Worm (Caenorhabditis elegans) whole organism, L1 larva: ENCODE measurements around the gene R09A1.3.

Source experiments
- C04F5.9 ChIP-seq: sonication (generic microtip); optimal IDR thresholded peaks from 2 replicates; lab custom pipeline; 2016; ENCODE audit warnings: missing genetic modification characterization, missing compliant biosample characterization
- C34B4.2 ChIP-seq: sonication (generic microtip); optimal IDR thresholded peaks from 2 replicates; lab custom pipeline; 2017; ENCODE audit warnings: mild to moderate bottlenecking, missing genetic modification characterization, missing compliant biosample characterization
- F16B12.6 ChIP-seq: fragments of 150-350 bp; optimal IDR thresholded peaks from 2 replicates; lab custom pipeline; 2014; ENCODE audit warnings: missing biosample characterization, missing genetic modification characterization
- aha-1 ChIP-seq: fragments of 150-350 bp; optimal IDR thresholded peaks from 2 replicates; lab custom pipeline; 2014; ENCODE audit warnings: missing biosample characterization, missing genetic modification characterization
- alr-1 ChIP-seq: fragments of 200-800 bp; sonication (Bioruptor generic); optimal IDR thresholded peaks from 2 replicates; lab custom pipeline; 2018; ENCODE audit warnings: borderline replicate concordance, mild to moderate bottlenecking, missing genetic modification characterization, missing compliant biosample characterization
- aly-2 ChIP-seq: fragments of 150-350 bp; optimal IDR thresholded peaks from 2 replicates; lab custom pipeline; 2014; ENCODE audit warnings: missing biosample characterization, missing genetic modification characterization
- ama-1 ChIP-seq: fragments of 150-350 bp; optimal IDR thresholded peaks from 2 replicates; lab custom pipeline; 2014
- ceh-8 ChIP-seq: fragments of 200-800 bp; sonication (Bioruptor generic); optimal IDR thresholded peaks from 2 replicates; lab custom pipeline; 2018; ENCODE audit warnings: mild to moderate bottlenecking, missing genetic modification characterization, moderate library complexity, missing compliant biosample characterization
- dsc-1 ChIP-seq: sonication (generic microtip); optimal IDR thresholded peaks from 2 replicates; lab custom pipeline; 2016; ENCODE audit warnings: mild to moderate bottlenecking, missing genetic modification characterization, missing compliant biosample characterization
- efl-1 ChIP-seq, 4 experiments: fragments of 150-350 bp; optimal IDR thresholded peaks in 3 of 4; peaks in 1 of 4; 1 replicate in 1 of 4; 2 replicates in 3 of 4; lab custom pipeline; 2014; ENCODE audit warnings: missing biosample characterization in 2 of 4, missing genetic modification characterization in 2 of 4, missing genetic modification reagents in 2 of 4
- efl-3 ChIP-seq: fragments of 200-800 bp; sonication (Bioruptor generic); optimal IDR thresholded peaks from 2 replicates; lab custom pipeline; 2018; ENCODE audit warnings: mild to moderate bottlenecking, missing genetic modification characterization, missing compliant biosample characterization
- elt-3 ChIP-seq, 6 experiments: fragments of 150-350 bp in 1 of 6; sonication (generic microtip); optimal IDR thresholded peaks; 2 replicates each; lab custom pipeline; 2017 to 2018; ENCODE audit warnings: missing biosample characterization in 6 of 6, missing genetic modification characterization in 6 of 6, inconsistent platforms in 1 of 6
- ets-5 ChIP-seq: fragments of 200-800 bp; sonication (Bioruptor generic); IDR thresholded peaks from 2 replicates; pipeline ENCODE4 v1.3.6; 2022; ENCODE audit warnings: missing genetic modification characterization, missing compliant biosample characterization
- fkh-4 ChIP-seq: sonication (generic microtip); optimal IDR thresholded peaks from 2 replicates; lab custom pipeline; 2016; ENCODE audit warnings: missing compliant biosample characterization, missing genetic modification characterization, borderline replicate concordance
- grh-1 ChIP-seq: fragments of 200-800 bp; sonication (Bioruptor generic); IDR thresholded peaks from 2 replicates; pipeline ENCODE4 v1.3.6; 2022; ENCODE audit warnings: missing genetic modification reagents, missing genetic modification characterization, missing compliant biosample characterization
- irx-1 ChIP-seq: sonication (generic microtip); optimal IDR thresholded peaks from 2 replicates; lab custom pipeline; 2016; ENCODE audit warnings: missing genetic modification characterization, missing compliant biosample characterization
- jun-1 ChIP-seq: fragments of 150-350 bp; optimal IDR thresholded peaks from 2 replicates; lab custom pipeline; 2014; ENCODE audit warnings: missing biosample characterization, missing genetic modification reagents, missing genetic modification characterization
- lin-13 ChIP-seq: fragments of 150-350 bp; optimal IDR thresholded peaks from 2 replicates; lab custom pipeline; 2014; ENCODE audit warnings: missing biosample characterization, missing genetic modification reagents, missing genetic modification characterization
- lin-15B ChIP-seq: fragments of 150-350 bp; sonication (generic microtip); optimal IDR thresholded peaks from 3 replicates; lab custom pipeline; 2014; ENCODE audit warnings: missing biosample characterization, missing genetic modification characterization
- lin-39 ChIP-seq: fragments of 150-350 bp; optimal IDR thresholded peaks from 2 replicates; lab custom pipeline; 2014; ENCODE audit warnings: missing biosample characterization, missing genetic modification reagents, missing genetic modification characterization
- lsy-2 ChIP-seq, 2 experiments: fragments of 150-350 bp; optimal IDR thresholded peaks; 2 replicates each; lab custom pipeline; 2014; ENCODE audit warnings: missing biosample characterization in 2 of 2, missing genetic modification characterization in 2 of 2
- mef-2 ChIP-seq: fragments of 150-350 bp; optimal IDR thresholded peaks from 2 replicates; lab custom pipeline; 2014; ENCODE audit warnings: missing biosample characterization, missing genetic modification characterization
- nhr-19 ChIP-seq: fragments of 200-800 bp; sonication (Bioruptor generic); conservative IDR thresholded peaks from 2 replicates; pipeline ENCODE4 v1.3.6; 2022; ENCODE audit warnings: missing genetic modification characterization, missing compliant biosample characterization
- nhr-28 ChIP-seq: fragments of 150-350 bp; optimal IDR thresholded peaks from 2 replicates; lab custom pipeline; 2014; ENCODE audit warnings: missing biosample characterization, missing genetic modification characterization
- nhr-71 ChIP-seq: sonication (generic microtip); optimal IDR thresholded peaks from 2 replicates; lab custom pipeline; 2016; ENCODE audit warnings: mild to moderate bottlenecking, missing genetic modification characterization, moderate library complexity, missing compliant biosample characterization
- nhr-77 ChIP-seq: fragments of 150-350 bp; optimal IDR thresholded peaks from 2 replicates; lab custom pipeline; 2014; ENCODE audit warnings: missing biosample characterization, missing genetic modification characterization
- nhr-84 ChIP-seq: sonication (generic microtip); optimal IDR thresholded peaks from 2 replicates; lab custom pipeline; 2017; ENCODE audit warnings: missing biosample characterization, missing genetic modification characterization
- nhr-85 ChIP-seq: sonication (generic microtip); peaks from one replicate; lab custom pipeline; 2016; ENCODE audit warnings: missing genetic modification characterization, inconsistent platforms, missing compliant biosample characterization
- pqm-1 ChIP-seq: sonication (generic microtip); optimal IDR thresholded peaks from 3 replicates; lab custom pipeline; 2017; ENCODE audit warnings: missing biosample characterization, missing genetic modification characterization
- rnt-1 ChIP-seq: sonication (generic microtip); optimal IDR thresholded peaks from 2 replicates; lab custom pipeline; 2016; ENCODE audit warnings: mild to moderate bottlenecking, missing genetic modification characterization, moderate library complexity, missing compliant biosample characterization
- snpc-4 ChIP-seq: fragments of 150-350 bp; optimal IDR thresholded peaks from 2 replicates; lab custom pipeline; 2014; ENCODE audit warnings: missing biosample characterization, missing genetic modification characterization
- sptf-1 ChIP-seq: fragments of 150-350 bp; optimal IDR thresholded peaks from 2 replicates; lab custom pipeline; 2014; ENCODE audit warnings: missing biosample characterization, missing genetic modification characterization
- zag-1 ChIP-seq: fragments of 150-350 bp; optimal IDR thresholded peaks from 2 replicates; lab custom pipeline; 2014; ENCODE audit warnings: missing biosample characterization, missing genetic modification characterization
- zip-4 ChIP-seq: fragments of 200-800 bp; sonication (Bioruptor generic); optimal IDR thresholded peaks from 2 replicates; lab custom pipeline; 2018; ENCODE audit warnings: mild to moderate bottlenecking, missing genetic modification characterization, moderate library complexity, missing compliant biosample characterization

The R09A1.3 gene

DNA sequence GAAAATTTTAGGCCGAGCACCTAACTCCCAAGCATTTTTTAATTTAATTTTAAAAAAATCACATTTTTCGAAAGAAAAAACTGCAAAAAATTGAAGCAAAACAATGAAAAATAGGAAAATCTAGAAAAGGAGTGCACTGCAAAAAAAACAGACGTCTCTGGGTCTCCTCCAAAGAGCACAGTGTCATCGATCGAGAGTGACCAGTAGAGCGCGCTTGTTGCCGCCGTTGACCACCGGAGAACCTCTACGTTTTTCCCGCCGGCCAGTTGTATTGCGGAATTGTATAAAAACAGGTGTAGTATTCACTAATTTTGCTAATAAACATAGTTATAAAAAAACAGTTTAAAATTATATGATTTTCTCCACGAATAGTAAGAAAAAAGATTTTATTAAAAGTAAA, 22.5 kb upstream of the R09A1.3 start (continued):
- TF ChIP-seq nhr-85 (tag; lab: Kevin White, UChicago) (no peak), lin-13 (no peak)

DNA sequence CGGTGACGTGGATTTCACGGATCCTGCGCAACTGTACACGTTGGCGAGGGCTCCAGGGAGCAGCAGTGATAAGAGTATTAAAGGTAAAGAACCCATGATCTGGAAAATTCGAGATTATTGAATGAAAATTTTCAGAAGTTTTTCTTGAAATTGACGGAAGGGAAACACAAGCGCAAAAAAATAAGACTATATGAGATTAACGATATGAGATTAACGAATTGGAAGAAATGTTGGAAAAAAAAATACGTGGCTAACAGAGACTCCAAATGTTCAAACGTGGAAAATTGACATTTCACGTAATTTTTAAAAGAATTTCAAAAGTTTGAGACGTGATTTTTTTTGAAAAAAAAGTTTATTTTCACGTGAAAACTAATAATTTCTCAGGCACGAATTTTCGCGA, 21.6 kb upstream of the R09A1.3 start, which contains the start of gene nra-4:
TSS of gene nra-4 (minus strand) at position 101 of the 400 bp plus-strand sequence.
- no peak for TF ChIP-seq zip-4 (GFP tag; lab: Kevin White, UChicago)
- TF ChIP-seq nhr-28 (tag; lab: Kevin White, UChicago) = no peak
- TF ChIP-seq lsy-2 (tag; optimal IDR thresholded peaks at IDR 0.05; lab: Kevin White, UChicago) = no peak
- no peak for TF ChIP-seq nhr-19 (GFP tag; lab: Robert Waterston, UW)
- no peak for TF ChIP-seq aha-1 (tag; lab: Kevin White, UChicago)
- no peak for TF ChIP-seq ceh-8 (GFP tag; lab: Kevin White, UChicago)
- no peak for TF ChIP-seq snpc-4
- no peak for TF ChIP-seq irx-1
- TF ChIP-seq mef-2 (tag; lab: Kevin White, UChicago) = no peak
- TF ChIP-seq zag-1 (tag; lab: Kevin White, UChicago) = no peak
- TF ChIP-seq efl-3 (GFP tag; lab: Kevin White, UChicago) = no peak
- TF ChIP-seq F16B12.6 = no peak
- TF ChIP-seq aly-2 = no peak
- no peak for TF ChIP-seq nhr-84 (tag; lab: Kevin White, UChicago)
- TF ChIP-seq dsc-1 (tag; lab: Kevin White, UChicago) = no peak
- TF ChIP-seq fkh-4 (tag; lab: Kevin White, UChicago) = no peak

ce11 chrV:1047251-1047650, 20.4 kb upstream of the R09A1.3 start:
- TF ChIP-seq sptf-1 (tag; lab: Kevin White, UChicago) = no peak
- TF ChIP-seq nhr-77 (tag; lab: Kevin White, UChicago) = no peak
- no peak for TF ChIP-seq ets-5
- TF ChIP-seq efl-1 (optimal IDR thresholded peaks at IDR 0.05; lab: Kevin White, UChicago) = no peak
- TF ChIP-seq efl-1 (GFP tag; optimal IDR thresholded peaks at IDR 0.05 in 1 of 2; lab: Kevin White, UChicago) = peak in 1 of 2 experiments; percentile 1
- no peak for TF ChIP-seq lin-39 (tag; lab: Kevin White, UChicago)
- TF ChIP-seq mef-2 (tag; lab: Kevin White, UChicago) = no peak

DNA sequence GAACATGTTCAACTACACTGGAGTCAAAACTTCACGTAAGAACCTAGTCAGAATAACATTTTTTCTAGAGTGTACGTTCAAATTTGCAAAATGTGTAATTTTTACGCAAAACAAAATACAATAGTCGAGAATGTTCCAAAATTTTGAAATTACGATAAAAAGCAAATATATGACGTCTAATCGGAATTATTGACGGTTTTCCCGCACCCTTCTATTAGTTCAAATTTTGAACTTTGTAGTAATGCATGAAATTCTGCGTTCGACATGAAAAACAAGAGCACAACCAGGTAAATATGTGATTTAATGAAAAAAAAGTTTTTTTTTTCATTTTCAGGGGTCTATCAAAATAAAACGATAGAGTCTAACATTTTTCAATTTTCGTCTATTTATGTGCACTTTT, 11.2 kb upstream of the R09A1.3 start:
- no peak for TF ChIP-seq C04F5.9 (tag; lab: Kevin White, UChicago)
- TF ChIP-seq pqm-1 = no peak
- TF ChIP-seq nhr-71 (tag; lab: Kevin White, UChicago) = no peak
- TF ChIP-seq lin-13 = no peak
- no peak for TF ChIP-seq elt-3 (tag; optimal IDR thresholded peaks at IDR 0.05; lab: Kevin White, UChicago)
- TF ChIP-seq F16B12.6 = no peak
- no peak for TF ChIP-seq alr-1 (tag; lab: Kevin White, UChicago)
- TF ChIP-seq efl-1 (optimal IDR thresholded peaks at IDR 0.05; lab: Kevin White, UChicago) = no peak
- no peak for TF ChIP-seq efl-1 (GFP tag; optimal IDR thresholded peaks at IDR 0.05 in 1 of 2; lab: Kevin White, UChicago)
- TF ChIP-seq jun-1 (tag; lab: Kevin White, UChicago) = no peak
- no peak for TF ChIP-seq ceh-8 (GFP tag; lab: Kevin White, UChicago)
- TF ChIP-seq lin-15B (tag; lab: Kevin White, UChicago) = no peak
- TF ChIP-seq grh-1 (GFP tag; lab: Robert Waterston, UW) = no peak
- no peak for TF ChIP-seq C34B4.2 (tag; lab: Kevin White, UChicago)
- TF ChIP-seq aly-2 = no peak
- no peak for TF ChIP-seq aha-1 (tag; lab: Kevin White, UChicago)
- TF ChIP-seq ama-1 (lab: Kevin White, UChicago) = no peak

ce11 chrV:1033304-1033703, 6.4 kb upstream of the R09A1.3 start, which contains the start of gene flp-34:
flp-34 (minus strand) TSS chrV:1033404.
- TF ChIP-seq efl-1 (optimal IDR thresholded peaks at IDR 0.05; lab: Kevin White, UChicago) = no peak
- peak in 1 of 2 experiments; percentile 3 for TF ChIP-seq efl-1 (GFP tag; optimal IDR thresholded peaks at IDR 0.05 in 1 of 2; lab: Kevin White, UChicago)
- no peak for TF ChIP-seq ama-1 (lab: Kevin White, UChicago)
- TF ChIP-seq rnt-1 (tag; lab: Kevin White, UChicago) = no peak
